Worm (Caenorhabditis elegans) whole organism, young adult: ENCODE measurements around the gene Y55D5A.3.

Source experiments
- F39B2.1 ChIP-seq: fragments of 200-800 bp; sonication (Bioruptor generic); IDR thresholded peaks from 2 replicates; pipeline ENCODE4 v1.3.6; 2022; ENCODE audit warnings: missing genetic modification reagents, missing genetic modification characterization, missing compliant biosample characterization
- attf-6 ChIP-seq: fragments of 200-800 bp; sonication (Bioruptor generic); IDR thresholded peaks from 2 replicates; pipeline ENCODE4 v1.3.6; 2022; ENCODE audit warnings: missing genetic modification reagents, missing genetic modification characterization, missing compliant biosample characterization
- him-1 ChIP-seq: sonication (generic microtip); optimal IDR thresholded peaks from 2 replicates; lab custom pipeline; 2016; ENCODE audit warnings: missing genotype, missing genetic modification reagents, missing genetic modification characterization, missing compliant biosample characterization
- madf-8 ChIP-seq: fragments of 200-800 bp; sonication (Bioruptor generic); conservative IDR thresholded peaks from 2 replicates; pipeline ENCODE4 v1.3.6; 2022; ENCODE audit warnings: missing genetic modification reagents, missing genetic modification characterization, missing compliant biosample characterization
- nhr-80 ChIP-seq: sonication (generic microtip); optimal IDR thresholded peaks from 2 replicates; lab custom pipeline; 2016; ENCODE audit warnings: missing genetic modification characterization, missing compliant biosample characterization

ce11 chrIII:2948310-2948961 lies 27.2 kb downstream of the Y55D5A.3 start:
- TF ChIP-seq madf-8 (GFP tag; lab: Robert Waterston, UW), result no peak
- no peak for TF ChIP-seq F39B2.1
- TF ChIP-seq nhr-80 (tag; lab: Kevin White, UChicago), result peak; percentile 82
- TF ChIP-seq attf-6 (GFP tag; lab: Robert Waterston, UW), result no peak
- no peak for TF ChIP-seq him-1 (tag; lab: Kevin White, UChicago)
